Worm (Caenorhabditis elegans) whole organism, young adult: ENCODE results near the gene Y23B4A.1.

Source experiments
- F22D6.2 ChIP-seq: sonication (generic microtip); optimal IDR thresholded peaks from 2 replicates; lab custom pipeline; 2016; ENCODE audit warnings: mild to moderate bottlenecking, missing genetic modification characterization, missing compliant biosample characterization
- lin-26 ChIP-seq: fragments of 200-800 bp; sonication (Bioruptor generic); IDR thresholded peaks from 2 replicates; pipeline ENCODE4 v1.3.6; 2022; ENCODE audit warnings: missing genetic modification reagents, missing genetic modification characterization, missing compliant biosample characterization

ce11 chrX:5923672-5924071, 6.5 kb upstream of the Y23B4A.1 start:
- TF ChIP-seq lin-26 = no peak
- TF ChIP-seq F22D6.2 (tag; lab: Kevin White, UChicago) = no peak
